Fruit fly (Drosophila melanogaster): ENCODE results near the gene snk.

DNA sequence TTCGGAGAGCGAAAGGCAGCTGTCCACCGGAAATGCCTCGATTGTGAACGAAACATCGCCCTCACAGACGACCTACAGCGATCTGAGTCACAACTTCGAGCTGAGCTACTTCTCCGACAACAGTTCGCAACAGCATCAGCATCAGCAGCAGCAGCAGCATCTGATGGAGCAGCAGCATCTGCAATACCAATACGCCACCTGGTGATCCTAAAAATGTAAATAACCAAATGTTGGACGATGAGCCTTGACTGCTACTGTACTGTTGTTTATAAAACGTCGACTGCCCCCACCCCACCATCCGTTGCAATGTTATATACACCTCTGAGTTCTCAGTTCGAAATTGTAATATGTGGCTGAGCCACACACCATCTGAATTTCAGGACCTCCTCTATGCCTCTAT, 34.7 kb upstream of the snk start:
- no peak for TF ChIP-seq CG34406 (GFP tag; optimal IDR thresholded peaks at IDR 0.05)
- no peak for TF ChIP-seq dac (GFP tag; optimal IDR thresholded peaks at IDR 0.05)
- TF ChIP-seq esn (GFP tag; optimal IDR thresholded peaks at IDR 0.05) = no peak
- no peak for TF ChIP-seq Ets96B (tag; optimal IDR thresholded peaks at IDR 0.05)
- no peak for TF ChIP-seq Sox15 (GFP tag; optimal IDR thresholded peaks at IDR 0.05)
- TF ChIP-seq Hr39 (GFP tag; optimal IDR thresholded peaks at IDR 0.05) = no peak
- no peak for TF ChIP-seq Hr4 (GFP tag; optimal IDR thresholded peaks at IDR 0.05)
